Fruit fly (Drosophila melanogaster) whole organism, embryonic: ENCODE data around the gene Cnot4.
A peak's percentile ranks its signal among the peaks of the same experiment; 100 is the strongest.

Source experiments
- CG10267 ChIP-seq: fragments of 200-800 bp; sonication (Bioruptor generic); optimal IDR thresholded peaks from 2 replicates; lab custom pipeline; 2018; ENCODE audit warnings: missing biosample characterization, mild to moderate bottlenecking, missing genetic modification characterization, moderate library complexity
- CG10274 ChIP-seq: fragments of 200-800 bp; sonication (Bioruptor generic); optimal IDR thresholded peaks from 3 replicates; lab custom pipeline; 2017; ENCODE audit warnings: missing biosample characterization, mild to moderate bottlenecking, missing genetic modification characterization
- CG11085 ChIP-seq: fragments of 200-800 bp; sonication (Bioruptor generic); IDR thresholded peaks from 2 replicates; pipeline ENCODE4 v1.3.6; 2022; ENCODE audit warnings: missing biosample characterization, missing genetic modification characterization
- CG12769 ChIP-seq: fragments of 200-800 bp; sonication (Bioruptor generic); optimal IDR thresholded peaks from 2 replicates; lab custom pipeline; 2019; ENCODE audit warnings: missing biosample characterization, mild to moderate bottlenecking, missing genetic modification characterization, moderate library complexity
- CG12942 ChIP-seq: fragments of 200-800 bp; sonication (Bioruptor generic); optimal IDR thresholded peaks from 3 replicates; lab custom pipeline; 2016; ENCODE audit warnings: missing biosample characterization, missing genetic modification characterization
- CG13296 ChIP-seq: fragments of 200-800 bp; sonication (Bioruptor generic); optimal IDR thresholded peaks from 3 replicates; lab custom pipeline; 2018; ENCODE audit warnings: missing biosample characterization, mild to moderate bottlenecking, missing genetic modification characterization
- CG13775 ChIP-seq: fragments of 200-800 bp; sonication (Bioruptor generic); optimal IDR thresholded peaks from 3 replicates; lab custom pipeline; 2017; ENCODE audit warnings: missing biosample characterization, mild to moderate bottlenecking, missing genetic modification characterization
- CG15073 ChIP-seq: fragments of 200-800 bp; sonication (Bioruptor generic); optimal IDR thresholded peaks from 2 replicates; lab custom pipeline; 2016; ENCODE audit warnings: missing biosample characterization, missing genetic modification characterization
- CG1792 ChIP-seq: fragments of 200-800 bp; sonication (Bioruptor generic); optimal IDR thresholded peaks from 2 replicates; lab custom pipeline; 2016; ENCODE audit warnings: missing biosample characterization, missing genetic modification characterization
- CG2199 ChIP-seq: fragments of 200-800 bp; sonication (Bioruptor generic); IDR thresholded peaks from 3 replicates; pipeline ENCODE4 v1.3.6; 2022; ENCODE audit warnings: missing biosample characterization, missing genetic modification characterization
- CG2889 ChIP-seq: fragments of 200-800 bp; sonication (Bioruptor generic); IDR thresholded peaks from 3 replicates; pipeline ENCODE4 v1.3.6; 2022; ENCODE audit warnings: missing biosample characterization, missing genetic modification characterization
- CG31388 ChIP-seq: fragments of 200-800 bp; sonication (Bioruptor generic); optimal IDR thresholded peaks from 2 replicates; lab custom pipeline; 2016; ENCODE audit warnings: missing biosample characterization, missing genetic modification characterization
- CG4424 ChIP-seq: fragments of 200-800 bp; sonication (Bioruptor generic); optimal IDR thresholded peaks from 3 replicates; lab custom pipeline; 2016; ENCODE audit warnings: missing biosample characterization, missing genetic modification characterization
- CG7839 ChIP-seq: fragments of 200-800 bp; sonication (Bioruptor generic); optimal IDR thresholded peaks from 3 replicates; lab custom pipeline; 2018; ENCODE audit warnings: missing biosample characterization, mild to moderate bottlenecking, missing genetic modification characterization, moderate library complexity
- CG9609 ChIP-seq: fragments of 200-800 bp; sonication (Bioruptor generic); optimal IDR thresholded peaks from 3 replicates; lab custom pipeline; 2016; ENCODE audit warnings: missing biosample characterization, missing genetic modification characterization
- CoRest ChIP-seq: fragments of 200-800 bp; sonication (Bioruptor generic); optimal IDR thresholded peaks from 3 replicates; lab custom pipeline; 2018; ENCODE audit warnings: missing biosample characterization, mild to moderate bottlenecking, missing genetic modification characterization, moderate library complexity
- Dll ChIP-seq: fragments of 200-800 bp; sonication (Bioruptor generic); IDR thresholded peaks from 4 replicates; pipeline ENCODE4 v1.3.6; 2022; ENCODE audit warnings: missing biosample characterization, missing genetic modification characterization; ENCODE audit not compliant: partially characterized antibody
- Doc2 ChIP-seq: fragments of 200-800 bp; sonication (Bioruptor generic); IDR thresholded peaks from 2 replicates; pipeline ENCODE4 v1.3.6; 2022; ENCODE audit warnings: missing biosample characterization, missing genetic modification characterization
- Fer3 ChIP-seq: fragments of 200-800 bp; sonication (Bioruptor generic); optimal IDR thresholded peaks from 2 replicates; lab custom pipeline; 2018; ENCODE audit warnings: missing biosample characterization, mild to moderate bottlenecking, missing genetic modification characterization, moderate library complexity
- Hr39 ChIP-seq: fragments of >200 bp; optimal IDR thresholded peaks from 2 replicates; lab custom pipeline; 2017
- Hr51 ChIP-seq, 2 experiments: fragments of 200-800 bp; sonication (Bioruptor generic); optimal IDR thresholded peaks; 2 replicates in 1 of 2; 3 replicates in 1 of 2; lab custom pipeline; 2016 to 2018; ENCODE audit warnings: missing biosample characterization in 2 of 2, missing genetic modification characterization in 2 of 2, mild to moderate bottlenecking in 1 of 2, moderate library complexity in 1 of 2
- Hsf ChIP-seq: fragments of 200-800 bp; sonication (Bioruptor generic); optimal IDR thresholded peaks from 3 replicates; lab custom pipeline; 2016; ENCODE audit warnings: missing biosample characterization, missing genetic modification characterization
- Mad ChIP-seq: fragments of 200-800 bp; sonication (Bioruptor generic); optimal IDR thresholded peaks from 2 replicates; lab custom pipeline; 2016; ENCODE audit warnings: missing biosample characterization, missing genetic modification characterization
- Mes4 ChIP-seq: fragments of 200-800 bp; sonication (Bioruptor generic); optimal IDR thresholded peaks from 2 replicates; lab custom pipeline; 2016; ENCODE audit warnings: missing biosample characterization, missing genetic modification characterization
- Oli ChIP-seq: fragments of 200-800 bp; sonication (Bioruptor generic); optimal IDR thresholded peaks from 2 replicates; lab custom pipeline; 2018; ENCODE audit warnings: missing biosample characterization, mild to moderate bottlenecking, missing genetic modification characterization, moderate library complexity
- Rx ChIP-seq: fragments of 200-800 bp; sonication (Bioruptor generic); IDR thresholded peaks from 2 replicates; pipeline ENCODE4 v1.3.6; 2022; ENCODE audit warnings: missing biosample characterization, missing genetic modification characterization
- Six4 ChIP-seq: fragments of 200-800 bp; sonication (Bioruptor generic); optimal IDR thresholded peaks from 2 replicates; lab custom pipeline; 2016; ENCODE audit warnings: missing biosample characterization, missing genetic modification characterization
- Spps ChIP-seq: fragments of 200-800 bp; sonication (Bioruptor generic); optimal IDR thresholded peaks from 2 replicates; lab custom pipeline; 2018; ENCODE audit warnings: missing biosample characterization, mild to moderate bottlenecking, missing genetic modification characterization
- Xrp1 ChIP-seq: fragments of 200-800 bp; sonication (Bioruptor generic); IDR thresholded peaks from 2 replicates; pipeline ENCODE4 v1.3.6; 2022; ENCODE audit warnings: missing biosample characterization, missing genetic modification characterization
- al ChIP-seq: fragments of 200-800 bp; sonication (Bioruptor generic); IDR thresholded peaks from 2 replicates; pipeline ENCODE4 v1.3.6; 2022; ENCODE audit warnings: missing biosample characterization, missing genetic modification characterization
- bbx ChIP-seq: fragments of 200-800 bp; sonication (Bioruptor generic); IDR thresholded peaks from 2 replicates; pipeline ENCODE4 v1.3.6; 2022; ENCODE audit warnings: missing biosample characterization, missing genetic modification characterization; ENCODE audit not compliant: partially characterized antibody
- cad ChIP-seq: fragments of >200 bp; optimal IDR thresholded peaks from 2 replicates; lab custom pipeline; 2017; ENCODE audit warnings: missing biosample characterization, missing genetic modification characterization
- dan ChIP-seq: fragments of 200-800 bp; sonication (Bioruptor generic); IDR thresholded peaks from 2 replicates; pipeline ENCODE4 v1.3.6; 2022; ENCODE audit warnings: missing biosample characterization, missing genetic modification characterization
- eyg ChIP-seq: fragments of 200-800 bp; sonication (Bioruptor generic); optimal IDR thresholded peaks from 3 replicates; lab custom pipeline; 2016; ENCODE audit warnings: missing biosample characterization, missing genetic modification characterization
- fd3F ChIP-seq: fragments of 200-800 bp; sonication (Bioruptor generic); optimal IDR thresholded peaks from 2 replicates; lab custom pipeline; 2018; ENCODE audit warnings: missing biosample characterization, mild to moderate bottlenecking, missing genetic modification characterization, moderate library complexity
- grn ChIP-seq: fragments of 200-800 bp; sonication (Bioruptor generic); optimal IDR thresholded peaks from 3 replicates; lab custom pipeline; 2017; ENCODE audit warnings: missing biosample characterization, missing genetic modification characterization
- hb ChIP-seq: fragments of 200-800 bp; sonication (Bioruptor generic); IDR thresholded peaks from 3 replicates; pipeline ENCODE4 v1.3.6; 2022; ENCODE audit warnings: missing biosample characterization, missing genetic modification characterization; ENCODE audit not compliant: partially characterized antibody
- jigr1 ChIP-seq: fragments of 200-800 bp; sonication (Bioruptor generic); IDR thresholded peaks from 3 replicates; pipeline ENCODE4 v1.3.6; 2022; ENCODE audit warnings: missing biosample characterization, missing genetic modification characterization
- lab ChIP-seq: fragments of 200-800 bp; sonication (Bioruptor generic); optimal IDR thresholded peaks from 3 replicates; lab custom pipeline; 2017; ENCODE audit warnings: missing biosample characterization, missing genetic modification characterization, mild to moderate bottlenecking, moderate library complexity, missing genetic modification reagents
- pho ChIP-seq: fragments of 200-800 bp; sonication (Bioruptor generic); optimal IDR thresholded peaks from 2 replicates; lab custom pipeline; 2016; ENCODE audit warnings: missing biosample characterization, missing genetic modification characterization
- seq ChIP-seq: fragments of 200-800 bp; sonication (Bioruptor generic); IDR thresholded peaks from 2 replicates; pipeline ENCODE4 v1.3.6; 2022; ENCODE audit warnings: missing biosample characterization, missing genetic modification characterization
- shn ChIP-seq: fragments of 200-800 bp; sonication (Bioruptor generic); optimal IDR thresholded peaks from 3 replicates; lab custom pipeline; 2016; ENCODE audit warnings: missing biosample characterization, missing genetic modification characterization
- sna ChIP-seq: fragments of 200-800 bp; sonication (Bioruptor generic); IDR thresholded peaks from 2 replicates; pipeline ENCODE4 v1.3.6; 2022; ENCODE audit warnings: missing biosample characterization, missing genetic modification characterization; ENCODE audit not compliant: partially characterized antibody
- so ChIP-seq: fragments of 200-800 bp; sonication (Bioruptor generic); IDR thresholded peaks from 3 replicates; pipeline ENCODE4 v1.3.6; 2022; ENCODE audit warnings: missing biosample characterization, missing genetic modification characterization
- sob ChIP-seq: fragments of 200-800 bp; sonication (Bioruptor generic); IDR thresholded peaks from 2 replicates; pipeline ENCODE4 v1.3.6; 2022; ENCODE audit warnings: missing biosample characterization, missing genetic modification characterization
- ssp ChIP-seq: fragments of 200-800 bp; sonication (Bioruptor generic); IDR thresholded peaks from 2 replicates; pipeline ENCODE4 v1.3.6; 2022; ENCODE audit warnings: missing biosample characterization, missing genetic modification characterization
- tup ChIP-seq: fragments of 200-800 bp; sonication (Bioruptor generic); optimal IDR thresholded peaks from 2 replicates; lab custom pipeline; 2016; ENCODE audit warnings: missing biosample characterization, mild to moderate bottlenecking, missing genetic modification characterization, moderate library complexity
- vnd ChIP-seq: fragments of 200-800 bp; sonication (Bioruptor generic); IDR thresholded peaks from 3 replicates; pipeline ENCODE4 v1.3.6; 2022; ENCODE audit warnings: missing biosample characterization, missing genetic modification characterization; ENCODE audit not compliant: partially characterized antibody
- zfh1 ChIP-seq: fragments of 200-800 bp; sonication (Bioruptor generic); IDR thresholded peaks from 3 replicates; pipeline ENCODE4 v1.3.6; 2022; ENCODE audit warnings: missing biosample characterization, missing genetic modification characterization

The Cnot4 gene

DNA sequence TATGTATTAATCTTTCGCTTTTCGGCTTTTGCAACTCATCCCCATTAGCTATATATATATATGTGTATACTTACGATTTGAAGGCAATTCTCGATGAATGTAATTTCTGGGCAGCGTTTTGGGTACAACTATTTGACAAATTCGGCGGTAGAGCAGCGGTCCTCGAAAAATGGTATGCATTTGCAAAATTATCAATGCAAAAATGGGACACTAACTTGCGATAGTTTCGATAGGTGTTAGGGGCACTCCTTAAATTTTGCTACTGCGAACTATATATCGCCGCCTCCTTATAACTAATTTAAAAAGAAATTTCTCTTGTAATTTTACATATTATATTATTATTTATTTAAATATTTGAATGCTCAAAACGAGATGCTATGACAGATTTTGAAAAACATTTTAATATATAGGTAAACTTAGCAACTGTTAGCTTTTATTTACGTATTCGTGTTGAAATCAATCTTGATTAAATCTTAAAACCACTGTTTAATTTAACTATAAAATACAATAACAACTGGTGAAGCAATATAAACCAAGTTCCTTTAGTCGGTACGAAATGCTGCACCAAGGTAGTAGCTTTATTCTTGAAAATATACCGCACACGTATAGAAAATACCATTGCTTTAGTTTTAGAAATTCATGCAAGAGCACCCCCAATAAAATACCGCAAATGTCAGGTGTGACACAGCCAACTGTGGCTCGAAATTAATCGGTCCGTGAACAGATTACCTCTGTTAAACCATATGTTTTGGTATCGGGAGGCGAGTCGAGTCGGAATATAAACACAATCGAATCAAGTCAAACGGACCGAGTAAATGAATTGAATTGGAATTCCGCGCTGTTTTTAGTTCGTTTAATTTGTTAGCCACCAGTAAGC is 17.0 kb downstream of the Cnot4 start, which contains the start of the genes CG5355 and Klp31E (continued):
- TF ChIP-seq CG2889: no peak
- TF ChIP-seq tup (GFP tag; lab: Kevin White, UChicago): no peak
- TF ChIP-seq Dll (GFP tag; lab: Robert Waterston, UW): peak; percentile 80
- TF ChIP-seq CG2199 (GFP tag; lab: Robert Waterston, UW): 0 out of 3 replicates have a peak, but pooled peaks have one; percentile 24
- TF ChIP-seq CG15073: no peak
- TF ChIP-seq fd3F (GFP tag; lab: Kevin White, UChicago): peak; percentile 64
- peak; percentile 61 for TF ChIP-seq CG13296 (GFP tag; lab: Kevin White, UChicago)
- TF ChIP-seq CG11085 (GFP tag; lab: Robert Waterston, UW): no peak
- peak; percentile 64 for TF ChIP-seq sob (GFP tag; lab: Robert Waterston, UW)
- TF ChIP-seq CG10267: peak; percentile 72
- TF ChIP-seq dan (GFP tag; lab: Robert Waterston, UW): no peak
- no peak for TF ChIP-seq Rx (GFP tag; lab: Robert Waterston, UW)
- peak; percentile 20 for TF ChIP-seq shn (GFP tag; lab: Kevin White, UChicago)
- TF ChIP-seq Six4 (GFP tag; lab: Kevin White, UChicago): peak; percentile 61
- TF ChIP-seq CG31388: peak; percentile 28
- peak; percentile 75 for TF ChIP-seq sna
- peak; percentile 70; the same call in 1 of the 3 replicates for TF ChIP-seq so (GFP tag; lab: Robert Waterston, UW)
- peak; percentile 22 for TF ChIP-seq pho (GFP tag; lab: Kevin White, UChicago)
- peak; percentile 56; the same call in 1 of the 2 replicates for TF ChIP-seq Xrp1
- 0 out of 2 replicates have a peak, but pooled peaks have one; percentile 16 for TF ChIP-seq al (GFP tag; lab: Robert Waterston, UW)
- TF ChIP-seq Hr51 (GFP tag; optimal IDR thresholded peaks at IDR 0.05; lab: Kevin White, UChicago): peak in 1 of 2 experiments; percentile 40
- peak; percentile 75 for TF ChIP-seq Oli
- peak; percentile 89 for TF ChIP-seq CoRest
- TF ChIP-seq CG9609: peak; percentile 37
- TF ChIP-seq CG12769 (tag; lab: Kevin White, UChicago): peak; percentile 46
- TF ChIP-seq Mes4 (GFP tag; lab: Kevin White, UChicago): peak; percentile 46
- TF ChIP-seq Hr39 (lab: Kevin White, UChicago): no peak
- peak; percentile 57; the same call in 2 of the 3 replicates for TF ChIP-seq zfh1 (GFP tag; lab: Robert Waterston, UW)
- peak; percentile 81 for TF ChIP-seq CG13775 (GFP tag; lab: Kevin White, UChicago)
- peak; percentile 73 for TF ChIP-seq CG4424
- TF ChIP-seq CG1792: peak; percentile 42
- TF ChIP-seq Hsf (GFP tag; lab: Kevin White, UChicago): peak; percentile 65
- TF ChIP-seq Mad (GFP tag; lab: Kevin White, UChicago): peak; percentile 42
- no peak for TF ChIP-seq hb (GFP tag; lab: Robert Waterston, UW)
- peak; percentile 74 for TF ChIP-seq ssp (GFP tag; lab: Robert Waterston, UW)
- TF ChIP-seq CG10274 (GFP tag; lab: Kevin White, UChicago): peak; percentile 1
- peak; percentile 42 for TF ChIP-seq CG12942 (GFP tag; lab: Kevin White, UChicago)
- TF ChIP-seq seq (GFP tag; lab: Robert Waterston, UW): 0 out of 2 replicates have a peak, but pooled peaks have one; percentile 8
- peak; percentile 74 for TF ChIP-seq CG7839 (tag; lab: Kevin White, UChicago)
- peak; percentile 27 for TF ChIP-seq Spps
- no peak for TF ChIP-seq Doc2 (GFP tag; lab: Robert Waterston, UW)
- peak; percentile 49 for TF ChIP-seq Fer3 (tag; lab: Kevin White, UChicago)
- no peak for TF ChIP-seq eyg (GFP tag; lab: Kevin White, UChicago)
- TF ChIP-seq lab (GFP tag; lab: Kevin White, UChicago): no peak
- no peak for TF ChIP-seq jigr1 (GFP tag; lab: Robert Waterston, UW)
- no peak for TF ChIP-seq cad
- peak; percentile 65 for TF ChIP-seq vnd
- no peak for TF ChIP-seq grn (GFP tag; lab: Kevin White, UChicago)
- peak; percentile 76 for TF ChIP-seq bbx (GFP tag; lab: Robert Waterston, UW)
